Worm (Caenorhabditis elegans): Measurements from ENCODE around the gene arrd-4.

The arrd-4 gene

ce11 chrII:9800251-9800650 is 37.9 kb downstream of the arrd-4 start, which contains the start of gene cyp-13A5 (continued):
- TF ChIP-seq fos-1 (tag; optimal IDR thresholded peaks at IDR 0.05), result no peak
- no peak for TF ChIP-seq lin-15B (tag; optimal IDR thresholded peaks at IDR 0.05)
- no peak for TF ChIP-seq unc-98 (GFP tag; IDR thresholded peaks at IDR 0.05)
- no peak for TF ChIP-seq mef-2 (tag; optimal IDR thresholded peaks at IDR 0.05)
- TF ChIP-seq alr-1 (tag; optimal IDR thresholded peaks at IDR 0.05; ENCODE audit: borderline replicate concordance), result no peak
- TF ChIP-seq lin-13 (GFP tag; optimal IDR thresholded peaks at IDR 0.05), result no peak
- TF ChIP-seq elt-3 (tag; optimal IDR thresholded peaks at IDR 0.05), result peak in 4 of 6 experiments; percentile 23 to 78 (median 41)
- no peak for TF ChIP-seq isw-1 (GFP tag; IDR thresholded peaks at IDR 0.05)
- TF ChIP-seq pax-3 (tag; optimal IDR thresholded peaks at IDR 0.05), result no peak
- peak; percentile 89 for TF ChIP-seq nhr-20 (tag; optimal IDR thresholded peaks at IDR 0.05)
- peak in 1 of 2 experiments; percentile 41 for TF ChIP-seq lin-35 (GFP tag; optimal IDR thresholded peaks at IDR 0.05)
- no peak for TF ChIP-seq fkh-10 (GFP tag; optimal IDR thresholded peaks at IDR 0.05)
- no peak for TF ChIP-seq pqm-1 (tag; optimal IDR thresholded peaks at IDR 0.05)
- TF ChIP-seq ceh-8 (GFP tag; optimal IDR thresholded peaks at IDR 0.05), result no peak
- no peak for TF ChIP-seq lsy-2 (tag; optimal IDR thresholded peaks at IDR 0.05)
- TF ChIP-seq sptf-1 (tag; optimal IDR thresholded peaks at IDR 0.05), result no peak
- no peak for TF ChIP-seq ceh-88 (GFP tag; IDR thresholded peaks at IDR 0.05)
- TF ChIP-seq nhr-19 (GFP tag; conservative IDR thresholded peaks at IDR 0.05), result no peak
- TF ChIP-seq rnt-1 (tag; optimal IDR thresholded peaks at IDR 0.05), result no peak
- no peak for TF ChIP-seq dpl-1 (GFP tag; optimal IDR thresholded peaks at IDR 0.05)
- TF ChIP-seq hpl-2 (GFP tag; optimal IDR thresholded peaks at IDR 0.05), result no peak
- no peak for TF ChIP-seq efl-3 (GFP tag; optimal IDR thresholded peaks at IDR 0.05)
- TF ChIP-seq mep-1 (tag; optimal IDR thresholded peaks at IDR 0.05), result no peak
- TF ChIP-seq pag-3 (tag; optimal IDR thresholded peaks at IDR 0.05; ENCODE audit: borderline replicate concordance, insufficient read depth), result no peak
- no peak for TF ChIP-seq Y116A8C.19 (tag; optimal IDR thresholded peaks at IDR 0.05; ENCODE audit: borderline replicate concordance)
- no peak for TF ChIP-seq nhr-11 (tag; optimal IDR thresholded peaks at IDR 0.05)
- no peak for TF ChIP-seq aha-1 (tag; optimal IDR thresholded peaks at IDR 0.05)
- no peak for TF ChIP-seq nhr-237 (tag; optimal IDR thresholded peaks at IDR 0.05)
- no peak for TF ChIP-seq jun-1 (tag; optimal IDR thresholded peaks at IDR 0.05)
- no peak for TF ChIP-seq unc-130 (tag; optimal IDR thresholded peaks at IDR 0.05)
- TF ChIP-seq C34B4.2 (tag; optimal IDR thresholded peaks at IDR 0.05), result no peak
- TF ChIP-seq tlp-1 (tag; optimal IDR thresholded peaks at IDR 0.05), result no peak
- no peak for TF ChIP-seq dsc-1 (tag; optimal IDR thresholded peaks at IDR 0.05)
- no peak for TF ChIP-seq zip-4 (GFP tag; optimal IDR thresholded peaks at IDR 0.05)
- peak; percentile 80 for TF ChIP-seq lin-14 (GFP tag; optimal IDR thresholded peaks at IDR 0.05)
- TF ChIP-seq ets-5 (GFP tag; IDR thresholded peaks at IDR 0.05), result no peak
- TF ChIP-seq egl-13 (tag; optimal IDR thresholded peaks at IDR 0.05), result no peak

ce11 chrII:9797664-9798063 is 40.4 kb downstream of the arrd-4 start, which contains the start of gene cyp-13A4:
Gene cyp-13A4, minus strand, starts transcription at chrII:9797740.
- no peak for TF ChIP-seq lin-14 (GFP tag; optimal IDR thresholded peaks at IDR 0.05)

ce11 chrII:9793197-9793596 is 44.9 kb downstream of the arrd-4 start, which contains the start of gene cyp-13A3:
Gene cyp-13A3, minus strand, starts transcription at chrII:9793297.
- peak; percentile 70 for TF ChIP-seq nhr-20 (tag; optimal IDR thresholded peaks at IDR 0.05)
- no peak for TF ChIP-seq ceh-63 (GFP tag; optimal IDR thresholded peaks at IDR 0.05)

- TF ChIP-seq hpl-2 (GFP tag; optimal IDR thresholded peaks at IDR 0.05), result no peak
- TF ChIP-seq lin-35 (GFP tag; optimal IDR thresholded peaks at IDR 0.05), result peak in 1 of 2 experiments; percentile 45
- no peak for TF ChIP-seq unc-130 (tag; optimal IDR thresholded peaks at IDR 0.05)
- TF ChIP-seq Y116A8C.19 (tag; optimal IDR thresholded peaks at IDR 0.05; ENCODE audit: borderline replicate concordance), result no peak
- no peak for TF ChIP-seq mef-2 (tag; optimal IDR thresholded peaks at IDR 0.05)
- TF ChIP-seq efl-1 (optimal IDR thresholded peaks at IDR 0.05), result no peak
- peak in 1 of 2 experiments; percentile 4 for TF ChIP-seq efl-1 (GFP tag; optimal IDR thresholded peaks at IDR 0.05 in 1 of 2)
- TF ChIP-seq nhr-71 (tag; optimal IDR thresholded peaks at IDR 0.05), result peak; percentile 40
- TF ChIP-seq mep-1 (tag; optimal IDR thresholded peaks at IDR 0.05), result no peak
- peak; percentile 14 for TF ChIP-seq nhr-90 (tag; optimal IDR thresholded peaks at IDR 0.05; ENCODE audit: poor library complexity)
- TF ChIP-seq jun-1 (tag; optimal IDR thresholded peaks at IDR 0.05), result peak; percentile 32
- TF ChIP-seq tbx-2 (tag; optimal IDR thresholded peaks at IDR 0.05), result no peak
- TF ChIP-seq irx-1 (tag; optimal IDR thresholded peaks at IDR 0.05), result no peak
- TF ChIP-seq zip-4 (GFP tag; optimal IDR thresholded peaks at IDR 0.05), result no peak
- TF ChIP-seq pqm-1 (tag; optimal IDR thresholded peaks at IDR 0.05), result peak; percentile 81
- TF ChIP-seq elt-2 (tag; optimal IDR thresholded peaks at IDR 0.05), result peak; percentile 95
- peak; percentile 31 for TF ChIP-seq lin-14 (GFP tag; optimal IDR thresholded peaks at IDR 0.05)
- TF ChIP-seq nhr-20 (tag; optimal IDR thresholded peaks at IDR 0.05), result peak; percentile 62
Observed at ce11 chrII:9791185-9791584, 46.9 kb downstream of the arrd-4 start.

All from whole organism, L1 larva.